Fruit fly (Drosophila melanogaster) Kc167 (cell line): ENCODE measurements around the gene CG13983.

ENCODE experiments used
- Myc ChIP-seq: fragments of >200 bp; optimal IDR thresholded peaks from 2 replicates; lab custom pipeline; 2017; ENCODE audit warnings: missing external identifiers
- Sin3A ChIP-seq: fragments of >200 bp; optimal IDR thresholded peaks from 2 replicates; lab custom pipeline; 2018; ENCODE audit warnings: missing external identifiers
- h ChIP-seq: fragments of >200 bp; optimal IDR thresholded peaks from 3 replicates; lab custom pipeline; 2018; ENCODE audit warnings: missing external identifiers
- insv ChIP-seq: fragments of >200 bp; optimal IDR thresholded peaks from 3 replicates; lab custom pipeline; 2018; ENCODE audit warnings: missing external identifiers
- psq ChIP-seq: fragments of >200 bp; optimal IDR thresholded peaks from 2 replicates; lab custom pipeline; 2017; ENCODE audit warnings: missing external identifiers
- ttk ChIP-seq: sonication (Bioruptor generic); optimal IDR thresholded peaks from 2 replicates; lab custom pipeline; 2017; ENCODE audit warnings: missing external identifiers

dm6 chr2L:6218669-6219406 lies 45.5 kb downstream of the CG13983 start:
- TF ChIP-seq Myc (lab: Kevin White, UChicago), result no peak
- no peak for TF ChIP-seq h
- TF ChIP-seq psq (lab: Kevin White, UChicago), result no peak
- no peak for TF ChIP-seq ttk (lab: Kevin White, UChicago)
- TF ChIP-seq insv (lab: Kevin White, UChicago), result no peak
- no peak for TF ChIP-seq Sin3A (lab: Kevin White, UChicago)
